Worm (Caenorhabditis elegans): Measurements from ENCODE around the gene Y55F3BR.11.

The Y55F3BR.11 gene

DNA sequence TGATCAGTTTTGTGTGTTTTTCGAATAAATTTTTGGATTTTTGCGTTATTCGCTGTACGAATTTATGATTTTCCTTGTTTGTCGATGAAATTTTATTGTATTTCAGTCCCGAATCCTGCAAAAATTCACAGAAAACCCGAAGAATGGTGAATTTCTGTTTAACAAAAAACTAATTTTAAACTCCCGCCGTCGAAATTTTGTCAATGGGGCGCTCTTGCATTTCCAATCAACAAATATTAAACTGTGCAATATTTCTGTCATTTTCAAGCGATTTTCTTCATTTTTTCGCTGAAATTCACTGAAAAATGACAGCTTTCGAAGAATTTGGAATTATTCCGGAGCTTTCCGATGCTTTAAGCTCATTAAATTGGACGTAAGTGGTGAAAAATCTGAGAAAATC lies 19.7 kb downstream of the Y55F3BR.11 start, which contains the start of gene Y55F3BR.1:
Y55F3BR.1 (plus strand) TSS at position 115 of the 400 bp plus-strand sequence.
- TF ChIP-seq lin-13 (GFP tag; optimal IDR thresholded peaks at IDR 0.05) (peak; percentile 75), dpl-1 (GFP tag; optimal IDR thresholded peaks at IDR 0.05) (peak; percentile 96 to 98 (median 97)), ceh-8 (GFP tag; optimal IDR thresholded peaks at IDR 0.05) (no peak), irx-1 (tag; optimal IDR thresholded peaks at IDR 0.05) (peak; percentile 38), mef-2 (tag; optimal IDR thresholded peaks at IDR 0.05) (no peak), vab-15 (tag; optimal IDR thresholded peaks at IDR 0.05) (no peak), grh-1 (GFP tag; IDR thresholded peaks at IDR 0.05) (no peak; the same call in 1 of the 2 replicates), hlh-17 (GFP tag; optimal IDR thresholded peaks at IDR 0.05; ENCODE audit: borderline replicate concordance) (no peak), xbp-1 (tag; optimal IDR thresholded peaks at IDR 0.05) (peak; percentile 53), ceh-63 (GFP tag; optimal IDR thresholded peaks at IDR 0.05) (no peak), unc-86 (tag; optimal IDR thresholded peaks at IDR 0.05) (no peak), nhr-28 (tag; optimal IDR thresholded peaks at IDR 0.05) (no peak), lsy-2 (tag; optimal IDR thresholded peaks at IDR 0.05) (peak; percentile 77 to 85), nhr-84 (tag; optimal IDR thresholded peaks at IDR 0.05) (no peak), aha-1 (tag; optimal IDR thresholded peaks at IDR 0.05) (no peak), pax-3 (tag; optimal IDR thresholded peaks at IDR 0.05) (peak; percentile 17), tbx-2 (tag; optimal IDR thresholded peaks at IDR 0.05) (peak; percentile 62), elt-3 (tag; optimal IDR thresholded peaks at IDR 0.05) (peak in 1 of 6 experiments; percentile 22), egl-27 (tag; optimal IDR thresholded peaks at IDR 0.05) (no peak), fkh-8 (tag; optimal IDR thresholded peaks at IDR 0.05) (peak; percentile 43), isw-1 (GFP tag; IDR thresholded peaks at IDR 0.05) (peak; percentile 44; the same call in 1 of the 2 replicates), nhr-71 (tag; optimal IDR thresholded peaks at IDR 0.05) (peak; percentile 80), nhr-47 (tag; optimal IDR thresholded peaks at IDR 0.05) (peak; percentile 76), unc-130 (tag; optimal IDR thresholded peaks at IDR 0.05) (no peak), ces-1 (GFP tag; optimal IDR thresholded peaks at IDR 0.05) (no peak), hpl-2 (GFP tag; optimal IDR thresholded peaks at IDR 0.05) (no peak), F16B12.6 (tag; optimal IDR thresholded peaks at IDR 0.05) (peak; percentile 34), skn-1 (tag; optimal IDR thresholded peaks at IDR 0.05) (peak; percentile 40), lin-15B (tag; optimal IDR thresholded peaks at IDR 0.05) (peak; percentile 77), rnt-1 (tag; optimal IDR thresholded peaks at IDR 0.05) (peak; percentile 79), C34B4.2 (tag; optimal IDR thresholded peaks at IDR 0.05) (no peak), snpc-4 (tag; optimal IDR thresholded peaks at IDR 0.05) (peak; percentile 77), C16A3.4 (tag; optimal IDR thresholded peaks at IDR 0.05) (peak; percentile 52), lin-39 (tag; optimal IDR thresholded peaks at IDR 0.05) (peak; percentile 51), nhr-20 (tag; optimal IDR thresholded peaks at IDR 0.05) (peak; percentile 24), C04F5.9 (tag; optimal IDR thresholded peaks at IDR 0.05) (peak; percentile 55), fos-1 (tag; optimal IDR thresholded peaks at IDR 0.05) (peak; percentile 63), ceh-82 (tag; optimal IDR thresholded peaks at IDR 0.05) (peak; percentile 42 to 80 (median 49)), swsn-7 (tag; optimal IDR thresholded peaks at IDR 0.05) (peak; percentile 53), efl-1 (optimal IDR thresholded peaks at IDR 0.05) (peak; percentile 98 to 99), efl-1 (GFP tag; optimal IDR thresholded peaks at IDR 0.05 in 1 of 2) (peak; percentile 97 to 100), snu-23 (GFP tag; optimal IDR thresholded peaks at IDR 0.05) (peak; percentile 71), nhr-90 (tag; optimal IDR thresholded peaks at IDR 0.05; ENCODE audit: poor library complexity) (peak; percentile 54), lin-35 (GFP tag; optimal IDR thresholded peaks at IDR 0.05) (peak; percentile 98 to 99), fkh-4 (tag; optimal IDR thresholded peaks at IDR 0.05; ENCODE audit: borderline replicate concordance) (peak; percentile 22), blmp-1 (tag; optimal IDR thresholded peaks at IDR 0.05) (peak; percentile 47), nhr-85 (tag) (peak; percentile 75), unc-62 (GFP tag; optimal IDR thresholded peaks at IDR 0.05) (no peak), ama-1 (optimal IDR thresholded peaks at IDR 0.05) (no peak), nhr-11 (tag; optimal IDR thresholded peaks at IDR 0.05) (no peak), alr-1 (tag; optimal IDR thresholded peaks at IDR 0.05; ENCODE audit: borderline replicate concordance) (no peak), dsc-1 (tag; optimal IDR thresholded peaks at IDR 0.05) (peak; percentile 72), sox-4 (tag; optimal IDR thresholded peaks at IDR 0.05) (no peak), nhr-77 (tag; optimal IDR thresholded peaks at IDR 0.05) (peak; percentile 33)

Data from whole organism, L1 larva.